Fruit fly (Drosophila melanogaster): ENCODE measurements around the gene Pdp1.

DNA sequence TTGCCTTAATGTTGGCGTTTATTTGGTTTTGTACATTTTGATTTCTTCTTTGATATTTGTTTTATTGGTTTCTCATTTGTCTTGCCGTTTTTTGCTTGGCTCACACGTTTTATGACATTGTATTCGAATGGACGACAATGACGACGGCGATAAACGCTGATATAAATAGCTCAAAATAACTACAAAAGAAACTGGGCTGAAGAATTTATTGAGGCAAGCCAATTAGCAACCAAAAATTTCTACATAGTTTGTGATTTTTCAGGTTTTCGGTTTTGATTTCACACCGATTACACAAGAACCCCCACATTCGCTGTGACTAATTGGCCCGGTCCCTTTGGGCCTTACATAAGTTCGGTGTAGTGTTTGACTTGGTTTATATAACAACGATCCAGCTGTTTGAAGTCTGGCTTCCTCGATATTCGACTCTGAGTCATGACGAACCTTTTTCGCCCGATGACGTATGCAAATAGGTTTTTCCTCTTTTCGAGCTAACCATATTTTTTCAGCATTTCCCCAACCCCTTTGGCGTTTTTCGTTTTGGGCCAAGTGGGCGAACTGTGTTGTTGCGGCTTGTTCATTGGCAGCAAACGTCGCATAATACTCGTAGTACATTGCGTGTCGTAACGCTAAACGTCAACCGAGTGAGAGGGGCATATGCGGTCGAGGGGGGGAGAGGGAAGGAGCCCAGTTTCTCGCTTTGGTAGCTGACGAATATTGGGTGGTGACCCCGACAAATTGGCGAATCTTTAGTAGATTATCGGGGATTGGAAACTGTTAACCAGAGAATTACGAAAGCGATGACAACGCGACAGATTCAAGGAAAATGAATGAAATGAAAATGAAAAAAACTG, 59.4 kb downstream of the Pdp1 start:
- TF ChIP-seq CTCF (optimal IDR thresholded peaks at IDR 0.05) (no peak), CG8478 (optimal IDR thresholded peaks at IDR 0.05) (no peak)
